Worm (Caenorhabditis elegans): Measurements from ENCODE around the gene F21C10.3.

Gene F21C10.3

DNA sequence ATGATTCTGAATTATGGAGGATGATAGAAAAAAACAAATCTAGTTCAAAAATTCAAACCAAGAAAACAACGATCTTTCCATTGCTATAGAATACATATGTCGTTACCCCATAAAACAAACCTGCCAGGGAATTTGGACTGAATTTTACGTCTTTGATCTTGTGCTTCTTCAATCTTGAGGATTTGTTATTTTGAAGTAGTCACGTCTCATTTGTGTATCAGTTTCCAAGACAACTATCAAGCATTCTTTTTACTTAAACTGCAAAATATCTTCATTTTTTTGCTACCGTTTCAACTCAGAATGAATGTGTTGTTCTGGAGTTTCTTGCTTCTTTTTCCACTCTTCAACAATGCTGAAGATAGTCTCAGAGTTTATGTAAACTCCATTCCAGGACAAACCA, 2.9 kb downstream of the F21C10.3 start, which contains the start of gene F21C10.19:
TSS of gene F21C10.19 (plus strand) at position 301 of the 400 bp plus-strand sequence.
- TF ChIP-seq nhr-77 (tag; optimal IDR thresholded peaks at IDR 0.05), result no peak
- no peak for TF ChIP-seq efl-1 (optimal IDR thresholded peaks at IDR 0.05)
- TF ChIP-seq efl-1 (GFP tag; optimal IDR thresholded peaks at IDR 0.05 in 1 of 2), result peak in 1 of 2 experiments; percentile 60

DNA sequence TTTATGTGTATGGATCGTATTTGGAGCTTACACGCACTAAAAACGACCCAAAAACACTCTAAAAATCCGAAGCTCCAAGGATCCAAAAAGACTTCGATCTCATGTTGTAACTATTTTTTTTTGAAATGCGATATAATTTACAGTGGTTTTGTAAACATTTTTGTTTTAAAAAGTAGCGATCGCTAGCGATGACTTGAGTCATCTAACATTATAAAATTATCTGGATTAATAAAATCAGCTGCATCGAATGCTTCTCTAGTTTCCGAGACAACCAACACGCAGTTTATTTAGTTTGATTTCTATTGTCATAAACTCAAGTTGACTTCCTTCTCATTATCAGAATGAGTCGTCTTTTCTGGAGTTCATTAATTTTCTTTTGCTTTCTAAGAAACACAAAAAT, 4.2 kb downstream of the F21C10.3 start, which contains the start of gene F21C10.1:
TSS of gene F21C10.1 (plus strand) at position 301 of the 400 bp plus-strand sequence.
- TF ChIP-seq F16B12.6 (tag; optimal IDR thresholded peaks at IDR 0.05), result no peak
- TF ChIP-seq isw-1 (GFP tag; IDR thresholded peaks at IDR 0.05), result no peak
- TF ChIP-seq snpc-4 (tag; optimal IDR thresholded peaks at IDR 0.05), result no peak
- TF ChIP-seq nhr-84 (tag; optimal IDR thresholded peaks at IDR 0.05), result no peak
- no peak for TF ChIP-seq lsy-2 (tag; optimal IDR thresholded peaks at IDR 0.05)
- no peak for TF ChIP-seq grh-1 (GFP tag; IDR thresholded peaks at IDR 0.05)
- no peak for TF ChIP-seq tbx-2 (tag; optimal IDR thresholded peaks at IDR 0.05)

DNA sequence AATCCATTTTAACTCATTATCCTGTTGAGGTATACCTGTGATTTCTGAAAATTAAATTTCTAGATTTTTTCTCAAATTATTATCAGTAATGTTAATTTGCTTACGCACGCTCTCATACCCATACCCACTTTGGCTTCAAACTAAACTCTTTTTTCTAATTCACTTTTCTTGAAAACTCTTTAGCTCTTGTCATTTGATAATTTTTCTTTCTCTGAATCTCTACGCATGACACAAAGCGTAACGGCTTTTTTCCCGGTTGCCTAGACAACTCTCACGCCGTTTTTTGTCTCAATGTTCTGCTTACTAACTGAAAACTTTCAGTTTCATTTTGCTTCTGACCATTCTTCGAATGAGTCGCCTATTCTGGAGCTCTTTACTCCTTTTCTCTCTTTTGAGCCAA, 6.1 kb downstream of the F21C10.3 start, which contains the start of gene B0222.1:
TSS of gene B0222.1 (plus strand) at position 306 of the 400 bp plus-strand sequence.
- TF ChIP-seq unc-62 (GFP tag; optimal IDR thresholded peaks at IDR 0.05), result no peak
- no peak for TF ChIP-seq pqm-1 (tag; optimal IDR thresholded peaks at IDR 0.05)
- TF ChIP-seq C16A3.4 (tag; optimal IDR thresholded peaks at IDR 0.05), result no peak
- TF ChIP-seq blmp-1 (tag; optimal IDR thresholded peaks at IDR 0.05), result no peak
- TF ChIP-seq elt-3 (tag; optimal IDR thresholded peaks at IDR 0.05), result no peak
- peak; percentile 10 for TF ChIP-seq pax-3 (tag; optimal IDR thresholded peaks at IDR 0.05)
- no peak for TF ChIP-seq nhr-76 (tag; optimal IDR thresholded peaks at IDR 0.05)
- TF ChIP-seq nhr-20 (tag; optimal IDR thresholded peaks at IDR 0.05), result peak; percentile 79
- no peak for TF ChIP-seq pag-3 (tag; optimal IDR thresholded peaks at IDR 0.05; ENCODE audit: borderline replicate concordance, insufficient read depth)
- TF ChIP-seq dsc-1 (tag; optimal IDR thresholded peaks at IDR 0.05), result peak; percentile 29
- TF ChIP-seq zip-4 (GFP tag; optimal IDR thresholded peaks at IDR 0.05), result no peak
- peak; percentile 3 for TF ChIP-seq swsn-7 (tag; optimal IDR thresholded peaks at IDR 0.05)
- peak; percentile 62 for TF ChIP-seq nhr-47 (tag; optimal IDR thresholded peaks at IDR 0.05)
- TF ChIP-seq ces-1 (GFP tag; optimal IDR thresholded peaks at IDR 0.05), result no peak
- peak; percentile 72 for TF ChIP-seq nhr-71 (tag; optimal IDR thresholded peaks at IDR 0.05)
- TF ChIP-seq nhr-11 (tag; optimal IDR thresholded peaks at IDR 0.05), result peak; percentile 59
- no peak for TF ChIP-seq C04F5.9 (tag; optimal IDR thresholded peaks at IDR 0.05)
- peak; percentile 9 for TF ChIP-seq sox-4 (tag; optimal IDR thresholded peaks at IDR 0.05)
- TF ChIP-seq lin-14 (GFP tag; optimal IDR thresholded peaks at IDR 0.05), result peak; percentile 6
- no peak for TF ChIP-seq aha-1 (tag; optimal IDR thresholded peaks at IDR 0.05)
- no peak for TF ChIP-seq ets-5 (GFP tag; IDR thresholded peaks at IDR 0.05)
- TF ChIP-seq ama-1 (optimal IDR thresholded peaks at IDR 0.05), result no peak
- no peak for TF ChIP-seq nhr-90 (tag; optimal IDR thresholded peaks at IDR 0.05; ENCODE audit: poor library complexity)
- TF ChIP-seq fkh-8 (tag; optimal IDR thresholded peaks at IDR 0.05), result peak; percentile 95

DNA sequence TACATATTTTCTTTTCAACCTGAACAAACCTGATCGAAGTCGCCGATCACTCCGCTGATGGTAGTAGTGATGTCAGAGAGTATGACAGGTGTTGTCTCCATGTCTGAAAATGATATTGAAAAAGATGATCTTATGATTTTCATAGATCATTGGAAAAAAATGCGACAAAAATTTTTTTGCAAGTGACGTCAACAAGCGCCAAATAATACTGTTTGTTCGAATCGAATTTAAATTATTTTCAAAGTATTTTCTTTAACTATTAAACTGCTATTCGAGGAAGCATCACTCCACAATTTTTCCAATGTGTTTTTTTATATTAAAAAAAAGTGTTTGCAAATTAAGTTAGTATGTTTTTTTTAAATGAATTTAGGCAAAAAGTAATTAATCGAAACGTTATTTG, 9.7 kb downstream of the F21C10.3 start, which contains the start of gene pitr-2:
TSS of gene pitr-2 (minus strand) at position 101 of the 400 bp plus-strand sequence.
- no peak for TF ChIP-seq ceh-90 (tag; optimal IDR thresholded peaks at IDR 0.05)
- TF ChIP-seq zip-4 (GFP tag; optimal IDR thresholded peaks at IDR 0.05), result no peak
- no peak for TF ChIP-seq hlh-17 (GFP tag; optimal IDR thresholded peaks at IDR 0.05; ENCODE audit: borderline replicate concordance)
- TF ChIP-seq pqm-1 (tag; optimal IDR thresholded peaks at IDR 0.05), result no peak
- no peak for TF ChIP-seq unc-30 (tag; optimal IDR thresholded peaks at IDR 0.05)
- TF ChIP-seq nhr-76 (tag; optimal IDR thresholded peaks at IDR 0.05), result no peak
- no peak for TF ChIP-seq sup-37 (GFP tag; optimal IDR thresholded peaks at IDR 0.05)
- no peak for TF ChIP-seq nhr-85 (tag)
- no peak for TF ChIP-seq unc-130 (tag; optimal IDR thresholded peaks at IDR 0.05)
- TF ChIP-seq nhr-11 (tag; optimal IDR thresholded peaks at IDR 0.05), result no peak
- no peak for TF ChIP-seq dpl-1 (GFP tag; optimal IDR thresholded peaks at IDR 0.05)
- TF ChIP-seq irx-1 (tag; optimal IDR thresholded peaks at IDR 0.05), result no peak
- no peak for TF ChIP-seq aha-1 (tag; optimal IDR thresholded peaks at IDR 0.05)
- no peak for TF ChIP-seq nhr-77 (tag; optimal IDR thresholded peaks at IDR 0.05)

Measured in whole organism, L1 larva.